Fruit fly (Drosophila melanogaster): ENCODE data around the gene Akap200.

The Akap200 gene

DNA sequence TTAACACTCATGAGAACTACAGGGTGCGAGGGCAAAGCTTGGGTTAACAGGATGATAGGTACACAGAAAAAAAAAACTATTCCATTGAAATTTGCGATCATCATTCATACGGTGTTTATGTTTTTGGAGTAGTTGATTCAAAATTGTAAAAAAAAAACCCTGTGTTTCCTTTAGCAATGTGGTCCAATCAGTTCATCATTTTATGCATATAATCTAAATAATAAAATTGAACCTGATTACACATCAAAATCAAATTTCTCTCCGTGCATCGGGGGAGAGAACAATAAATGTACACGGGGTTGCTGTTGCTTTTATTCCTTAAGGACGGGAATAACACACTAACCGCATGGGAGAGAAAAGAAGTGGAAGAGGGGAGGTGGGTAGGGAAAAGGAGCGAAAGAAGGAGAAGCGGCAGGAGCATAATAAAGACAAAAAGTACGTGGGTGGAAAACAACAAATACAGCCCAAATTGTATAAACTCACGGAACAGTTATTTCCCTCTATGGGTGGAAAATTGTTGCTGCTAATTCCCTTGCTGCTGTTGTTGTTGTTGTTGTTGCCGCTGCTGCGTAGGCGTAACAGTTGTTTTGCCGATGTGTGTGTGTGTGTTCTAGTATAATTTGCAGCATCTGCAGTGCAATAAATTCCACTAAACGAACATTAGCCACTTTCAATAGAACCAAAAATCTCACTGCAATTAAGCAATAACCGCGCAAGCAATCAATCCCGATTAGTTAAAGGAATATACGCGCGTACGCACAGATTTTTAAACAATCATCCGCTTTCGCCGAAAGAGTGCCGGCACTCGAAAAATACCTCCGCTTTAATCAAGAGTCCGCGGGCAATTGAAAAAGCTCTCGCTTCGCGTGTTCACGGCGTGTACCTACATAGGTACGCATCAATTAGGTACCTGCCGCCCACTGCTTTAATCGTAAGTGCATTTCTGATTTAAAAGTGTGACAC, 47.9 kb downstream of the Akap200 start, which contains the start of gene Agpat2 (continued):
- TF ChIP-seq CG8290 (GFP tag; optimal IDR thresholded peaks at IDR 0.05) (peak; percentile 59), CG8290 (tag; optimal IDR thresholded peaks at IDR 0.05) (peak in 1 of 2 experiments; percentile 58), CG10979 (tag; optimal IDR thresholded peaks at IDR 0.05) (peak; percentile 89), zfh1 (GFP tag; IDR thresholded peaks at IDR 0.05) (peak; percentile 81), CG10654 (GFP tag; optimal IDR thresholded peaks at IDR 0.05) (peak; percentile 82), cwo (GFP tag; optimal IDR thresholded peaks at IDR 0.05) (peak; percentile 83), ham (GFP tag; IDR thresholded peaks at IDR 0.05) (no peak), Max (GFP tag; optimal IDR thresholded peaks at IDR 0.05) (peak; percentile 79), CG3726 (GFP tag; IDR thresholded peaks at IDR 0.05) (peak; percentile 78; the same call in 2 of the 3 replicates), gce (GFP tag; IDR thresholded peaks at IDR 0.05) (peak; percentile 74; the same call in 2 of the 3 replicates), CG4328 (GFP tag; optimal IDR thresholded peaks at IDR 0.05) (peak; percentile 63), Scr (GFP tag; IDR thresholded peaks at IDR 0.05; ENCODE audit: partially characterized antibody) (no peak), CG34376 (GFP tag; optimal IDR thresholded peaks at IDR 0.05) (peak; percentile 62), CG12769 (tag; optimal IDR thresholded peaks at IDR 0.05) (peak; percentile 72), CG18619 (GFP tag; optimal IDR thresholded peaks at IDR 0.05) (peak; percentile 78), Gug (GFP tag; IDR thresholded peaks at IDR 0.05) (peak; percentile 65; the same call in 3 of the 4 replicates), Ada2b (GFP tag; IDR thresholded peaks at IDR 0.05) (peak; percentile 71), CG18262 (tag; optimal IDR thresholded peaks at IDR 0.05) (peak; percentile 88), CG8281 (tag; optimal IDR thresholded peaks at IDR 0.05) (peak; percentile 56), bbx (GFP tag; IDR thresholded peaks at IDR 0.05; ENCODE audit: partially characterized antibody) (no peak), CG18764 (GFP tag; optimal IDR thresholded peaks at IDR 0.05) (peak; percentile 65), CG14441 (GFP tag; IDR thresholded peaks at IDR 0.05) (peak; percentile 68), repo (GFP tag; optimal IDR thresholded peaks at IDR 0.05) (peak; percentile 59), chn (GFP tag; optimal IDR thresholded peaks at IDR 0.05) (peak; percentile 77), CG9932 (GFP tag; IDR thresholded peaks at IDR 0.05) (peak; percentile 69), Sry-β (GFP tag; optimal IDR thresholded peaks at IDR 0.05) (peak; percentile 23), MESR4 (GFP tag; optimal IDR thresholded peaks at IDR 0.05) (peak; percentile 12), crol (GFP tag; IDR thresholded peaks at IDR 0.05) (peak; percentile 77), E2f2 (GFP tag; IDR thresholded peaks at IDR 0.05) (peak; percentile 31; the same call in 1 of the 2 replicates), Dip2 (GFP tag; IDR thresholded peaks at IDR 0.05) (no peak), Atf3 (GFP tag; optimal IDR thresholded peaks at IDR 0.05) (peak; percentile 59), cas (GFP tag; IDR thresholded peaks at IDR 0.05) (peak; percentile 74), CHES-1-like (GFP tag; optimal IDR thresholded peaks at IDR 0.05) (peak; percentile 58), insv (GFP tag; optimal IDR thresholded peaks at IDR 0.05) (no peak), H15 (GFP tag; IDR thresholded peaks at IDR 0.05) (peak; percentile 71; the same call in 1 of the 3 replicates), dmrt11E (tag; optimal IDR thresholded peaks at IDR 0.05) (peak; percentile 82), run (tag; optimal IDR thresholded peaks at IDR 0.05) (peak; percentile 79), ara (GFP tag; IDR thresholded peaks at IDR 0.05) (peak; percentile 75), CG10209 (GFP tag; optimal IDR thresholded peaks at IDR 0.05) (peak; percentile 83), CG2129 (GFP tag; IDR thresholded peaks at IDR 0.05; ENCODE audit: partially characterized antibody) (no peak), CG4707 (GFP tag; optimal IDR thresholded peaks at IDR 0.05) (peak; percentile 60), sqz (GFP tag; optimal IDR thresholded peaks at IDR 0.05) (peak; percentile 64), CG7372 (GFP tag; IDR thresholded peaks at IDR 0.05) (peak; percentile 41; the same call in 1 of the 2 replicates), NFAT (GFP tag; IDR thresholded peaks at IDR 0.05) (0 out of 2 replicates have a peak, but pooled peaks have one; percentile 26), CG10321 (GFP tag; IDR thresholded peaks at IDR 0.05) (no peak), HmgD (GFP tag; optimal IDR thresholded peaks at IDR 0.05) (peak; percentile 20), CG6791 (GFP tag; IDR thresholded peaks at IDR 0.05; ENCODE audit: partially characterized antibody) (no peak), Mad (GFP tag; optimal IDR thresholded peaks at IDR 0.05) (peak; percentile 71)

Data from whole organism, embryonic.